Fruit fly (Drosophila melanogaster): Measurements from ENCODE around the gene CG9967.

Gene CG9967

dm6 chr2L:2363626-2364147, 6.5 kb upstream of the CG9967 start (continued):
- TF ChIP-seq sisA (GFP tag; IDR thresholded peaks at IDR 0.05) (peak; percentile 80), CG14710 (tag; optimal IDR thresholded peaks at IDR 0.05) (peak; percentile 89), sc (optimal IDR thresholded peaks at IDR 0.05) (no peak), sc (GFP tag; optimal IDR thresholded peaks at IDR 0.05) (peak; percentile 79), Side (GFP tag; optimal IDR thresholded peaks at IDR 0.05) (no peak), Taf1 (GFP tag; IDR thresholded peaks at IDR 0.05) (peak; percentile 63; the same call in 1 of the 2 replicates), Spps (tag; optimal IDR thresholded peaks at IDR 0.05) (peak; percentile 83), pum (GFP tag; optimal IDR thresholded peaks at IDR 0.05) (peak; percentile 58), Xrp1 (GFP tag; IDR thresholded peaks at IDR 0.05) (peak; percentile 95), CG11560 (tag; IDR thresholded peaks at IDR 0.05) (no peak), CG9817 (tag; optimal IDR thresholded peaks at IDR 0.05) (peak; percentile 85), HLHmδ (GFP tag; optimal IDR thresholded peaks at IDR 0.05) (peak; percentile 57), gsb-n (tag; optimal IDR thresholded peaks at IDR 0.05) (peak; percentile 94), CG8478 (optimal IDR thresholded peaks at IDR 0.05) (no peak), az2 (GFP tag; optimal IDR thresholded peaks at IDR 0.05) (peak; percentile 84), CG31224 (GFP tag; IDR thresholded peaks at IDR 0.05) (peak; percentile 74), ato (GFP tag; IDR thresholded peaks at IDR 0.05; ENCODE audit: partially characterized antibody) (no peak), amos (GFP tag; IDR thresholded peaks at IDR 0.05; ENCODE audit: partially characterized antibody) (no peak), Gug (GFP tag; IDR thresholded peaks at IDR 0.05) (peak; percentile 64; the same call in 2 of the 4 replicates), NfI (GFP tag; optimal IDR thresholded peaks at IDR 0.05) (peak; percentile 90), vfl (GFP tag; optimal IDR thresholded peaks at IDR 0.05) (peak; percentile 17), CG12155 (GFP tag; optimal IDR thresholded peaks at IDR 0.05) (peak; percentile 73), CG7372 (GFP tag; IDR thresholded peaks at IDR 0.05) (peak; percentile 80), Jarid2 (GFP tag; optimal IDR thresholded peaks at IDR 0.05) (peak; percentile 66), CG11696 (GFP tag; IDR thresholded peaks at IDR 0.05) (peak; percentile 99), CG1603 (tag; optimal IDR thresholded peaks at IDR 0.05) (peak; percentile 70), Rfx (GFP tag; IDR thresholded peaks at IDR 0.05) (peak; percentile 82), Hmx (GFP tag; optimal IDR thresholded peaks at IDR 0.05) (peak; percentile 70), ssp (GFP tag; IDR thresholded peaks at IDR 0.05) (peak; percentile 17; the same call in 1 of the 2 replicates), jumu (GFP tag; optimal IDR thresholded peaks at IDR 0.05) (no peak), D (optimal IDR thresholded peaks at IDR 0.05) (no peak), D (GFP tag; optimal IDR thresholded peaks at IDR 0.05) (peak; percentile 79), H15 (GFP tag; IDR thresholded peaks at IDR 0.05) (peak; percentile 80; the same call in 2 of the 3 replicates), Kr (GFP tag; optimal IDR thresholded peaks at IDR 0.05) (peak; percentile 43), Vsx1 (GFP tag; optimal IDR thresholded peaks at IDR 0.05) (peak; percentile 80), CG17912 (GFP tag; optimal IDR thresholded peaks at IDR 0.05) (peak; percentile 29), luna (GFP tag; optimal IDR thresholded peaks at IDR 0.05) (no peak), ken (GFP tag; IDR thresholded peaks at IDR 0.05) (peak; percentile 78; the same call in 1 of the 3 replicates), CG17328 (GFP tag; IDR thresholded peaks at IDR 0.05) (peak; percentile 89), Optix (GFP tag; IDR thresholded peaks at IDR 0.05) (peak; percentile 48; the same call in 1 of the 3 replicates), CG15011 (GFP tag; optimal IDR thresholded peaks at IDR 0.05) (peak; percentile 84), CG8290 (GFP tag; optimal IDR thresholded peaks at IDR 0.05) (peak; percentile 51), CG8290 (tag; optimal IDR thresholded peaks at IDR 0.05) (peak; percentile 24 to 63), Lhr (GFP tag; optimal IDR thresholded peaks at IDR 0.05) (peak; percentile 51), trem (tag; optimal IDR thresholded peaks at IDR 0.05) (peak; percentile 88), Hr51 (GFP tag; optimal IDR thresholded peaks at IDR 0.05) (peak; percentile 52 to 94), ranshi (GFP tag; IDR thresholded peaks at IDR 0.05) (peak; percentile 86; the same call in 1 of the 2 replicates), CG11247 (GFP tag; IDR thresholded peaks at IDR 0.05) (peak; percentile 54; the same call in 1 of the 2 replicates), CG10147 (GFP tag; optimal IDR thresholded peaks at IDR 0.05) (peak; percentile 89), tap (tag; optimal IDR thresholded peaks at IDR 0.05) (peak; percentile 92), gcm2 (GFP tag; optimal IDR thresholded peaks at IDR 0.05) (peak; percentile 64), CG9932 (GFP tag; IDR thresholded peaks at IDR 0.05) (peak; percentile 82)
